Fruit fly (Drosophila melanogaster) whole organism, prepupa: ENCODE results near the gene Enoph.
A peak's percentile ranks its signal among the peaks of the same experiment; 100 is the strongest.

ENCODE experiments used
- Blimp-1 ChIP-seq: fragments of 200-800 bp; sonication (Bioruptor generic); optimal IDR thresholded peaks from 3 replicates; lab custom pipeline; 2017; ENCODE audit warnings: missing biosample characterization, missing genetic modification characterization, mild to moderate bottlenecking, moderate library complexity, missing genetic modification reagents
- CG10631 ChIP-seq: fragments of 200-800 bp; sonication (Bioruptor generic); optimal IDR thresholded peaks from 2 replicates; lab custom pipeline; 2016; ENCODE audit warnings: missing biosample characterization, missing genetic modification characterization
- CG10669 ChIP-seq: fragments of 200-800 bp; sonication (Bioruptor generic); optimal IDR thresholded peaks from 3 replicates; lab custom pipeline; 2018; ENCODE audit warnings: missing biosample characterization, mild to moderate bottlenecking, missing genetic modification characterization, moderate library complexity
- CG11294 ChIP-seq: fragments of 200-800 bp; sonication (Bioruptor generic); IDR thresholded peaks from 2 replicates; pipeline ENCODE4 v1.3.6; 2022; ENCODE audit warnings: missing biosample characterization, missing genetic modification characterization
- CG16779 ChIP-seq: fragments of 200-800 bp; sonication (Bioruptor generic); optimal IDR thresholded peaks from 3 replicates; lab custom pipeline; 2017; ENCODE audit warnings: missing biosample characterization, mild to moderate bottlenecking, missing genetic modification characterization
- CG7368 ChIP-seq: fragments of 200-800 bp; sonication (Bioruptor generic); optimal IDR thresholded peaks from 3 replicates; lab custom pipeline; 2016; ENCODE audit warnings: missing biosample characterization, missing genetic modification characterization
- Ets21C ChIP-seq: fragments of 200-800 bp; sonication (Bioruptor generic); optimal IDR thresholded peaks from 3 replicates; lab custom pipeline; 2016; ENCODE audit warnings: missing biosample characterization, missing genetic modification characterization
- Hr38 ChIP-seq: sonication (Bioruptor generic); optimal IDR thresholded peaks from 2 replicates; lab custom pipeline; 2016; ENCODE audit warnings: missing biosample characterization, missing genetic modification characterization
- Lpt ChIP-seq: fragments of 200-800 bp; sonication (Bioruptor generic); optimal IDR thresholded peaks from 3 replicates; lab custom pipeline; 2016; ENCODE audit warnings: missing biosample characterization, missing genetic modification characterization
- cyc ChIP-seq: fragments of 200-800 bp; sonication (Bioruptor generic); optimal IDR thresholded peaks from 3 replicates; lab custom pipeline; 2016; ENCODE audit warnings: missing biosample characterization, missing genetic modification characterization
- fd59A ChIP-seq: fragments of 200-800 bp; sonication (Bioruptor generic); optimal IDR thresholded peaks from 2 replicates; lab custom pipeline; 2017; ENCODE audit warnings: missing biosample characterization, mild to moderate bottlenecking, missing genetic modification characterization, missing genetic modification reagents
- fkh ChIP-seq: fragments of 200-800 bp; sonication (Bioruptor generic); optimal IDR thresholded peaks from 3 replicates; lab custom pipeline; 2017; ENCODE audit warnings: missing biosample characterization, mild to moderate bottlenecking, missing genetic modification characterization, moderate library complexity
- pdm3 ChIP-seq: fragments of 200-800 bp; sonication (Bioruptor generic); optimal IDR thresholded peaks from 3 replicates; lab custom pipeline; 2016; ENCODE audit warnings: missing biosample characterization, missing genetic modification characterization
- vri ChIP-seq: fragments of 200-800 bp; sonication (Bioruptor generic); optimal IDR thresholded peaks from 3 replicates; lab custom pipeline; 2016; ENCODE audit warnings: missing biosample characterization, mild to moderate bottlenecking, missing genetic modification characterization

The Enoph gene

DNA sequence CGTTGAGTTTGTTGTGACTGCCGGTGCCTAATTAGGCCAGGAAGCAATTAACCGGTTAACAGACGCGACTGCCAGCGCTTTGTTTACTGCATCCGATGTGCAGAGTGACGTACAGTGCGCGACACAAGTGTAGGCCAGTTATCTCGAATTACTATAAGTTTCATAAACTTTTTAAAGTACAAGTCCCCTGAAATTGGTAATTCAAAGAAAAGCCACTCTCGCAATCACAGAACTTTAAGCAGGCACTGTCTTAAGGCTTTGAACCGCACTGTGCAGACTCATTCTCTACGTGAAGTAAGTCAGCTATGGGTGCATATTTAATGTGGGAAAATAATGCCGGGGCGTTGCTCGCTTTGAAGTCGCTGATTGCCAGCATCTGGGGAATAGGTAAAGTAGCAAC is 47.0 kb downstream of the Enoph start (continued):
- TF ChIP-seq cyc (GFP tag; lab: Kevin White, UChicago) (peak; percentile 85), CG16779 (tag; lab: Kevin White, UChicago) (peak; percentile 76), CG11294 (GFP tag; lab: Robert Waterston, UW) (peak; percentile 89), CG10631 (peak; percentile 83), CG7368 (GFP tag; lab: Kevin White, UChicago) (peak; percentile 90), Lpt (GFP tag; lab: Kevin White, UChicago) (peak; percentile 88), pdm3 (GFP tag; lab: Kevin White, UChicago) (peak; percentile 94), CG10669 (GFP tag; lab: Kevin White, UChicago) (peak; percentile 86)

DNA sequence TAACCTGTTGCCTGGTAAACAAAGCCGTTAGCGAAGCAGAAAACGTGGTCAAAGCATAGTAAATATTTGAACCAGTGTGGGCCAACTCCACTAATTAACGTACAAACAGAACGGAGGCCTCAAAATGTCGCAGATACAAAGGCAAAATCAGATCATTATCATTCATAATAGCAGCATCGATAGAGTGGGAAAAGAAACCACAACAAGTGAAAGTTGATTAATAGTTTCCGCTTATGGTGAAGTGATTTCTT is 48.4 kb downstream of the Enoph start:
- TF ChIP-seq fd59A (GFP tag; lab: Kevin White, UChicago), result no peak
- peak; percentile 65 for TF ChIP-seq fkh (GFP tag; lab: Kevin White, UChicago)
- no peak for TF ChIP-seq Hr38 (GFP tag; lab: Kevin White, UChicago)

dm6 chr3R:5207277-5208114 is 49.0 kb downstream of the Enoph start:
- TF ChIP-seq fd59A (GFP tag; lab: Kevin White, UChicago) (no peak), Ets21C (GFP tag; lab: Kevin White, UChicago) (no peak), Blimp-1 (GFP tag; lab: Kevin White, UChicago) (no peak), fkh (GFP tag; lab: Kevin White, UChicago) (peak; percentile 63), vri (GFP tag; lab: Kevin White, UChicago) (peak; percentile 23)
